Worm (Caenorhabditis elegans) whole organism, early embryonic: ENCODE measurements around the gene acl-5.

Experiments
- B0310.2 ChIP-seq: sonication (generic microtip); optimal IDR thresholded peaks from 2 replicates; lab custom pipeline; 2016; ENCODE audit warnings: mild to moderate bottlenecking, missing genetic modification characterization, missing compliant biosample characterization
- aly-1 ChIP-seq: sonication (generic microtip); optimal IDR thresholded peaks from 2 replicates; lab custom pipeline; 2016; ENCODE audit warnings: missing genetic modification characterization, missing compliant biosample characterization
- ama-1 ChIP-seq: fragments of 150-350 bp; optimal IDR thresholded peaks from 2 replicates; lab custom pipeline; 2014
- flt-1 ChIP-seq: fragments of 200-800 bp; sonication (Bioruptor generic); IDR thresholded peaks from 2 replicates; pipeline ENCODE4 v1.3.6; 2022; ENCODE audit warnings: missing genetic modification characterization, missing compliant biosample characterization
- hmbx-1 ChIP-seq: sonication (generic microtip); optimal IDR thresholded peaks from 2 replicates; lab custom pipeline; 2016; ENCODE audit warnings: mild to moderate bottlenecking, missing genetic modification characterization, missing compliant biosample characterization
- hmg-4 ChIP-seq: fragments of 200-800 bp; sonication (Bioruptor generic); optimal IDR thresholded peaks from 2 replicates; lab custom pipeline; 2018; ENCODE audit warnings: mild to moderate bottlenecking, missing genetic modification characterization, missing compliant biosample characterization
- pes-1 ChIP-seq: fragments of 200-800 bp; sonication (Bioruptor generic); IDR thresholded peaks from 2 replicates; pipeline ENCODE4 v1.3.6; 2022; ENCODE audit warnings: missing genetic modification reagents, missing genetic modification characterization, missing compliant biosample characterization
- scrt-1 ChIP-seq: fragments of 200-800 bp; sonication (Bioruptor generic); IDR thresholded peaks from 2 replicates; pipeline ENCODE4 v1.3.6; 2022; ENCODE audit warnings: missing genetic modification characterization, missing compliant biosample characterization
- tbx-11 ChIP-seq: fragments of 200-800 bp; sonication (Bioruptor generic); IDR thresholded peaks from 2 replicates; pipeline ENCODE4 v1.3.6; 2022; ENCODE audit warnings: missing genetic modification characterization, missing compliant biosample characterization
- tra-4 ChIP-seq: sonication (generic microtip); optimal IDR thresholded peaks from 2 replicates; lab custom pipeline; 2017; ENCODE audit warnings: missing genetic modification characterization, missing compliant biosample characterization

ce11 chrX:10307495-10307894 is 19.8 kb downstream of the acl-5 start, which contains the start of gene F41E7.7:
- TF ChIP-seq ama-1 (lab: Kevin White, UChicago) = no peak
- TF ChIP-seq flt-1 = no peak
- no peak for TF ChIP-seq pes-1 (GFP tag; lab: Robert Waterston, UW)
- no peak for TF ChIP-seq tra-4 (tag; lab: Kevin White, UChicago)
- TF ChIP-seq hmg-4 (GFP tag; lab: Kevin White, UChicago) = no peak
- no peak for TF ChIP-seq aly-1
- TF ChIP-seq scrt-1 (GFP tag; lab: Robert Waterston, UW) = no peak
- TF ChIP-seq B0310.2 (tag; lab: Kevin White, UChicago) = no peak
- TF ChIP-seq hmbx-1 (tag; lab: Kevin White, UChicago) = no peak
- no peak for TF ChIP-seq tbx-11 (GFP tag; lab: Robert Waterston, UW)
